Worm (Caenorhabditis elegans) whole organism, late embryonic: Measurements from ENCODE around the gene C31H1.5.

Experiments
- K02D7.2 ChIP-seq: sonication (generic microtip); optimal IDR thresholded peaks from 2 replicates; lab custom pipeline; 2017; ENCODE audit warnings: mild to moderate bottlenecking, missing genetic modification characterization, missing compliant biosample characterization
- ceh-22 ChIP-seq: sonication (generic microtip); optimal IDR thresholded peaks from 2 replicates; lab custom pipeline; 2017; ENCODE audit warnings: missing biosample characterization, missing genetic modification characterization
- ceh-31 ChIP-seq: sonication (generic microtip); optimal IDR thresholded peaks from 2 replicates; lab custom pipeline; 2016; ENCODE audit warnings: missing genetic modification characterization, missing compliant biosample characterization
- ceh-48 ChIP-seq: sonication (generic microtip); optimal IDR thresholded peaks from 2 replicates; lab custom pipeline; 2016; ENCODE audit warnings: missing genetic modification characterization, inconsistent platforms, missing compliant biosample characterization
- elt-2 ChIP-seq: sonication (generic microtip); optimal IDR thresholded peaks from 2 replicates; lab custom pipeline; 2016; ENCODE audit warnings: missing genetic modification reagents, missing genetic modification characterization, missing compliant biosample characterization
- ets-4 ChIP-seq: sonication (generic microtip); optimal IDR thresholded peaks from 2 replicates; lab custom pipeline; 2016; ENCODE audit warnings: missing genetic modification characterization, missing compliant biosample characterization
- lin-11 ChIP-seq: fragments of 200-800 bp; sonication (Bioruptor generic); optimal IDR thresholded peaks from 2 replicates; lab custom pipeline; 2018; ENCODE audit warnings: mild to moderate bottlenecking, missing genetic modification characterization, missing compliant biosample characterization
- mec-3 ChIP-seq: sonication (generic microtip); optimal IDR thresholded peaks from 2 replicates; lab custom pipeline; 2016; ENCODE audit warnings: borderline replicate concordance, missing genetic modification characterization, missing compliant biosample characterization
- pag-3 ChIP-seq: sonication (generic microtip); optimal IDR thresholded peaks from 2 replicates; lab custom pipeline; 2016; ENCODE audit warnings: missing compliant biosample characterization, missing genetic modification characterization, borderline replicate concordance
- unc-55 ChIP-seq: sonication (generic microtip); optimal IDR thresholded peaks from 2 replicates; lab custom pipeline; 2017; ENCODE audit warnings: missing biosample characterization, missing genetic modification reagents, missing genetic modification characterization
- unc-86 ChIP-seq: sonication (generic microtip); optimal IDR thresholded peaks from 2 replicates; lab custom pipeline; 2016; ENCODE audit warnings: missing genetic modification characterization, missing compliant biosample characterization

- TF ChIP-seq ceh-22 (no peak), lin-11 (tag; lab: Kevin White, UChicago) (no peak), pag-3 (no peak), ceh-48 (tag; lab: Kevin White, UChicago) (no peak), unc-55 (GFP tag; lab: Kevin White, UChicago) (peak; percentile 93), elt-2 (tag; lab: Kevin White, UChicago) (no peak), mec-3 (tag; lab: Kevin White, UChicago) (no peak), unc-86 (tag; lab: Kevin White, UChicago) (no peak), K02D7.2 (tag; lab: Kevin White, UChicago) (no peak), ceh-31 (tag; lab: Kevin White, UChicago) (no peak), ets-4 (no peak)
These were observed 23.6 kb upstream of the C31H1.5 start for ce11 chrIV:5820056-5820799.
